Worm (Caenorhabditis elegans) whole organism, early embryonic: ENCODE results near the gene ZK666.4.

Experiments
- ama-1 ChIP-seq: fragments of 150-350 bp; optimal IDR thresholded peaks from 2 replicates; lab custom pipeline; 2014
- tra-4 ChIP-seq: sonication (generic microtip); optimal IDR thresholded peaks from 2 replicates; lab custom pipeline; 2017; ENCODE audit warnings: missing genetic modification characterization, missing compliant biosample characterization

DNA sequence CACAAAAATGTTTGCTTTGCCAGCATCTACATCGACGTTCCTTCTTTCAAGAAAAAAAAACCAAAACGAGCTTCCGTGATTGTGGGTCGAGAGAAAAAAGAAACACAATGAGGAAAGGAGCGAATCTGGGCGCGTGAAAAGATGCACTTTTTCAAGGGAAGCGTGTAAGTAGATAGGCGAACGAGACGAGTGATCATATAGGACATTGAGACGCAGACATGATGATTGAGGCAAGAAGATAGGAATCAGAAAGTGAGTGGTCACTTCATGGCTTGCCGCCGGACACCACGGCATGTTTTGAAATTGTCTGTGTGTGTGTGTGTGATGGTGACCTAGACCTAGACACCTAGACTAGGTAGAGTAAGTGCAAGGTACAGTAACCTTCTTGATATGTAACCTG is 24.5 kb downstream of the ZK666.4 start:
- no peak for TF ChIP-seq ama-1 (lab: Kevin White, UChicago)
- TF ChIP-seq tra-4 (tag; lab: Kevin White, UChicago): no peak
